Fruit fly (Drosophila melanogaster): ENCODE results near the gene CG13293.

DNA sequence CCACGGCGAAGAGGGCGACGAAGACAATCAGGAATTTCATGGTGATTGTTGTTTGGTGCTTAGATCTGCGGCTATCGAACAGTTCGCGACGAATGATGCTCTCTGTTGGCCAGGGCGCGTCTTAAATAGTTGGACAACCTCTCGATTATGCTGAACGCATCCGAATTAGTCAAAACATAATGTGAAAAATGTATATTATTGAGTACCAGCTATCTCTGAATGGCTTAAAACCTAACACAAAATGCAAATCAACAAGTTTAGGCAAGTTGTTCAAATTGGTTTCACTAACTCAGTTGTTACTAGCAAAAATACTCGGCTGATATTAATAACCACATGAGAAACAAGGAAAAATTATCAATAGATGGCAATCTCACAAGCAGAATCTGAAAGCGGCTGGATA, 52.5 kb downstream of the CG13293 start, which contains the start of gene Lcp65Ag1:
- TF ChIP-seq CG8478 (optimal IDR thresholded peaks at IDR 0.05) (no peak), CTCF (optimal IDR thresholded peaks at IDR 0.05) (no peak)

Data from S2 (cell line).